Worm (Caenorhabditis elegans) whole organism, mixed stage, embryonic: Measurements from ENCODE around the gene C03B1.13.

Source experiments
- bed-3 ChIP-seq: fragments of 200-800 bp; sonication (Bioruptor generic); optimal IDR thresholded peaks from 3 replicates; lab custom pipeline; 2018; ENCODE audit warnings: mild to moderate bottlenecking, missing genetic modification characterization, moderate library complexity, missing compliant biosample characterization
- blmp-1 ChIP-seq: fragments of 150-350 bp; optimal IDR thresholded peaks from 2 replicates; lab custom pipeline; 2014; ENCODE audit warnings: missing biosample characterization, missing genetic modification characterization
- ceh-43 ChIP-seq: fragments of 200-800 bp; sonication (Bioruptor generic); optimal IDR thresholded peaks from 2 replicates; lab custom pipeline; 2018; ENCODE audit warnings: mild to moderate bottlenecking, missing genetic modification characterization, moderate library complexity, missing compliant biosample characterization
- lin-13 ChIP-seq: fragments of 150-350 bp; optimal IDR thresholded peaks from 2 replicates; lab custom pipeline; 2014; ENCODE audit warnings: missing biosample characterization, missing genetic modification characterization
- mab-5 ChIP-seq: fragments of 150-350 bp; optimal IDR thresholded peaks from 2 replicates; lab custom pipeline; 2014; ENCODE audit warnings: missing biosample characterization, missing genetic modification characterization
- mep-1 ChIP-seq: fragments of 150-350 bp; optimal IDR thresholded peaks from 2 replicates; lab custom pipeline; 2017; ENCODE audit warnings: missing biosample characterization, missing genetic modification reagents, missing genetic modification characterization, inconsistent platforms
- nhr-12 ChIP-seq: fragments of 150-350 bp; optimal IDR thresholded peaks from 2 replicates; lab custom pipeline; 2014; ENCODE audit warnings: missing biosample characterization, missing genetic modification characterization
- sptf-1 ChIP-seq: sonication (generic microtip); optimal IDR thresholded peaks from 2 replicates; lab custom pipeline; 2017; ENCODE audit warnings: mild to moderate bottlenecking, missing genetic modification characterization, moderate library complexity, missing compliant biosample characterization
- unc-62 ChIP-seq: fragments of 150-350 bp; optimal IDR thresholded peaks from 2 replicates; lab custom pipeline; 2014; ENCODE audit warnings: missing biosample characterization, missing genetic modification reagents, missing genetic modification characterization
- ztf-11 ChIP-seq: fragments of 150-350 bp; optimal IDR thresholded peaks from 2 replicates; lab custom pipeline; 2014; ENCODE audit warnings: missing biosample characterization, missing genetic modification characterization

DNA sequence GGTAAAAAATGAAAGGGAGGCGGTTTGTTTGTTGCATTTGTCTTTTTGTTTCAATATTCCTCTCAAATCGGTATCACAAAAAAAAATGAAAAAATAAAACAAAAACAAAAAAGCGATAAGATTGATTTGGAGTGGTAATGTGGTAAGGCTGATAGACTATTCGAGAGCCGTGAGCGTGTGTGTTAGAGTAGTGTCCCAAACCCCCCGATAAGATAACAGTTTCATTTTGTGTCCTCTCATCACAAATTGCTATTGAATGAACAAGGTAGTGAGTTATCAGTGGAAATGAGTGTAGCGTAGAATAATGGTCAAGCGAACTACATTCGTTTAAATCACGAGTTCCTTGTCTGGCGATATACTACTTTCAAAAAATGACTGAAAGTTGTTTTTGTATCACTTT, 595 bp upstream of the C03B1.13 start:
- TF ChIP-seq ztf-11 (tag; lab: Kevin White, UChicago) (no peak), mab-5 (tag; lab: Kevin White, UChicago) (no peak), lin-13 (tag; lab: Kevin White, UChicago) (no peak), mep-1 (tag; lab: Kevin White, UChicago) (no peak), ceh-43 (GFP tag; lab: Kevin White, UChicago) (no peak), unc-62 (no peak), blmp-1 (tag; lab: Kevin White, UChicago) (no peak), bed-3 (no peak), sptf-1 (no peak), nhr-12 (tag; lab: Kevin White, UChicago) (no peak)
